Worm (Caenorhabditis elegans): ENCODE results near the gene C54F6.17.

C54F6.17 gene

DNA sequence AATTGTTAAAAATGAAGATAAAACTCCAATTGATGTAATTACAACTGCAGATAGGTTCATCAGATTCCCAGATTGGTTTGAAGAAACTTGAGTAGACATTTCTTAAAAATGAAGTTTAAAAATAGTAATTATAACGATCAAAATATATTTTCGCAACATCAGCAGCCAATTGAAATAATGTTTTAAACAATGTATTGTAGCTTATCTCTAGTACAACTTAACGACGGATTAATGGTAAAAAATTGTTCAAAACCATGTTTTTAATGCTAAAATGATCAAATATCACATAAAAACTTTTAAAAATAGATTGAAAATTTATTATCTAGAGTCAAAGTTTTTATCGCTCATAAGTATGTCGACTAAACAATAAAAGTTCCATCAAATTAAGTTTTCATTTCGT is 32.1 kb upstream of the C54F6.17 start, which contains the start of gene srbc-11:
Gene srbc-11, minus strand, starts transcription at position 101 of the 400 bp plus-strand sequence.
- TF ChIP-seq fkh-3 (tag; optimal IDR thresholded peaks at IDR 0.05) (no peak), dpff-1 (tag; optimal IDR thresholded peaks at IDR 0.05) (no peak)

DNA sequence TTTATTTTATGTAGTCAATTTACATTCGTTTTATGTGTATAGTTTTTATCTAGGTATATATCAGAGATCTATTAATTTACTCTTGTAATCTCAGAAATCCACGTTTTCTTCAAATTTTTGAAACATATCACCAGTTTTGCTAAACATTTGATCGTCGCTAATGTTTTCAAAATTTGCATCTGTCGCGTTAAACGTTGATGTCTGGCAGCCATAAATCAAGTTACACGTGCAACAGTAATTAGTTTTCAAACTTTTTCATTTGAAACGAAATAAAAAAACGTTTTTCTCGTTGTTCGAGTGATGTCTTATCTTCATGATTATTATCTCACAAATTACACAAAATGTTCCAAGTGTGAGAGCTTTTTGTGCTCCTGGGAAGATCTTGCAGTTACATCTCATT is 29.8 kb upstream of the C54F6.17 start, which contains the start of gene srh-79:
Gene srh-79, plus strand, starts transcription at position 301 of the 400 bp plus-strand sequence.
- TF ChIP-seq T07F8.4 (tag; optimal IDR thresholded peaks at IDR 0.05) (no peak), ama-1 (optimal IDR thresholded peaks at IDR 0.05) (no peak), ama-1 (GFP tag; optimal IDR thresholded peaks at IDR 0.05) (no peak), F10E7.11 (tag; optimal IDR thresholded peaks at IDR 0.05) (no peak), dox-1 (GFP tag; IDR thresholded peaks at IDR 0.05) (no peak), sdz-38 (tag; optimal IDR thresholded peaks at IDR 0.05) (no peak), attf-6 (GFP tag; IDR thresholded peaks at IDR 0.05) (no peak), egrh-3 (GFP tag; IDR thresholded peaks at IDR 0.05) (no peak), F39B2.1 (GFP tag; IDR thresholded peaks at IDR 0.05) (no peak), F57A8.1 (GFP tag; optimal IDR thresholded peaks at IDR 0.05) (no peak), ztf-18 (tag; optimal IDR thresholded peaks at IDR 0.05) (no peak), athp-1 (tag; optimal IDR thresholded peaks at IDR 0.05) (no peak), dpff-1 (tag; optimal IDR thresholded peaks at IDR 0.05) (no peak), unc-62 (GFP tag; optimal IDR thresholded peaks at IDR 0.05) (no peak), snpc-3.4 (tag; optimal IDR thresholded peaks at IDR 0.05) (no peak)

DNA sequence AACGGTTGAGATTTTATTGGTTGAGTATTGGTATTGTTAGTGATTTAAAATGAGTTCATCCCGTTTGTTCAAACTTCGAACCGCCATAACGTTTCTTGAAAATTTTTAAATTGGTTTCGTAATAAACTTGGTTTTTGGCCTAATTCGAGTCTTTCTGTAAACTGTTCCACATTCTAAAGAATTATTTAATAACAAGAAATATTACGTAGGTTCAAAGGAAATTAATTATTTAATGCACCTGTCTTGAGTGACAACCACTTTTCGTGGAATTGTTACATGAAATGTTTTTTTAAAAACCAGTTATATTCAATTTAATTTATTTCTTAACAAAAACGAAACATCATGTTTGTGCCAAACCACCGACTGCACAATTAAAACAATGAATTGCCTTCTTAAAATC is 26.1 kb upstream of the C54F6.17 start:
- TF ChIP-seq ceh-79 (tag; optimal IDR thresholded peaks at IDR 0.05) (no peak), ceh-58 (GFP tag; IDR thresholded peaks at IDR 0.05) (no peak), ceh-27 (GFP tag; optimal IDR thresholded peaks at IDR 0.05) (no peak), K11D2.4 (GFP tag; IDR thresholded peaks at IDR 0.05) (no peak), ztf-6 (GFP tag; IDR thresholded peaks at IDR 0.05) (no peak), dox-1 (GFP tag; IDR thresholded peaks at IDR 0.05) (no peak), pbrm-1 (GFP tag; IDR thresholded peaks at IDR 0.05) (no peak), efl-1 (GFP tag; optimal IDR thresholded peaks at IDR 0.05) (no peak), xnd-1 (tag; optimal IDR thresholded peaks at IDR 0.05) (no peak), Y53F4B.3 (GFP tag; IDR thresholded peaks at IDR 0.05) (no peak), ztf-28 (GFP tag; IDR thresholded peaks at IDR 0.05) (no peak), tlf-1 (GFP tag; optimal IDR thresholded peaks at IDR 0.05) (no peak), gei-17 (GFP tag; optimal IDR thresholded peaks at IDR 0.05) (no peak), sdz-38 (tag; optimal IDR thresholded peaks at IDR 0.05) (no peak), F49E8.2 (tag; optimal IDR thresholded peaks at IDR 0.05; ENCODE audit: insufficient read depth) (no peak), unc-62 (GFP tag; optimal IDR thresholded peaks at IDR 0.05) (no peak), hrde-1 (tag; optimal IDR thresholded peaks at IDR 0.05; ENCODE audit: borderline replicate concordance) (no peak), egl-18 (GFP tag; IDR thresholded peaks at IDR 0.05) (no peak)

DNA sequence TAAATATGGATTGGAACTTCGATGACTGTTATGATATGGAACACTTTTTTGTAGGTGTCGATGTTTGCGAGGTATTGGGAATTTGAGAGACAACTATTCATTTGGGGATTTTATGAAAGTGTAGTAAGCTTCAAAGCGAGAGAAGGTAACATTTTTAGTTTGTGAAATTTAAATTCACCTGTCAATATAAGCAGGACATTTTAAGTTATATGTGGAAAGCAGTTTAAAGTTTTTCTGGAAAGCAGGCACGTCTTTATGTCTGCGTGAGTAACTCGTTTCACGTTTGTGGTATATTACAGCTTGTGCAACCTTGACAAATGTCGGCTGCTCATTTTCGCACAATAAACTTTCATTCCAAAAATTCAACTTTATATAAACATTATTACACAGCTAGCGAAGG is 23.0 kb upstream of the C54F6.17 start, which contains the start of gene srh-229:
Gene srh-229, minus strand, starts transcription at position 101 of the 400 bp plus-strand sequence.
- no peak for TF ChIP-seq lin-26 (GFP tag; IDR thresholded peaks at IDR 0.05)
- TF ChIP-seq F33H1.4 (GFP tag; IDR thresholded peaks at IDR 0.05): no peak
- TF ChIP-seq madf-3 (GFP tag; IDR thresholded peaks at IDR 0.05): no peak
- no peak for TF ChIP-seq xnd-1 (tag; optimal IDR thresholded peaks at IDR 0.05)
- no peak for TF ChIP-seq K11D2.4 (GFP tag; IDR thresholded peaks at IDR 0.05)
- no peak for TF ChIP-seq rec-8 (tag; optimal IDR thresholded peaks at IDR 0.05)
- no peak for TF ChIP-seq fkh-3 (tag; optimal IDR thresholded peaks at IDR 0.05)
- TF ChIP-seq B0261.1 (tag; optimal IDR thresholded peaks at IDR 0.05): no peak
- TF ChIP-seq F57A8.1 (GFP tag; optimal IDR thresholded peaks at IDR 0.05): no peak
- no peak for TF ChIP-seq rpc-1 (optimal IDR thresholded peaks at IDR 0.05)
- TF ChIP-seq rpc-1 (tag; optimal IDR thresholded peaks at IDR 0.05): no peak
- no peak for TF ChIP-seq T07F8.4 (tag; optimal IDR thresholded peaks at IDR 0.05)
- TF ChIP-seq F22D6.2 (tag; optimal IDR thresholded peaks at IDR 0.05): no peak
- TF ChIP-seq madf-10 (tag; optimal IDR thresholded peaks at IDR 0.05): no peak
- TF ChIP-seq B0019.2 (GFP tag; conservative IDR thresholded peaks at IDR 0.05): no peak
- TF ChIP-seq D2030.7 (GFP tag; IDR thresholded peaks at IDR 0.05): no peak
- TF ChIP-seq hsf-1 (GFP tag; IDR thresholded peaks at IDR 0.05): no peak
- TF ChIP-seq nfya-2 (GFP tag; IDR thresholded peaks at IDR 0.05): no peak
- TF ChIP-seq ama-1 (optimal IDR thresholded peaks at IDR 0.05): no peak
- TF ChIP-seq ama-1 (GFP tag; optimal IDR thresholded peaks at IDR 0.05): no peak
- no peak for TF ChIP-seq ceh-100 (GFP tag; IDR thresholded peaks at IDR 0.05)
